Worm (Caenorhabditis elegans) whole organism, L1 larva: Measurements from ENCODE around the gene F27B10.1.

ENCODE experiments used
- C04F5.9 ChIP-seq: sonication (generic microtip); optimal IDR thresholded peaks from 2 replicates; lab custom pipeline; 2016; ENCODE audit warnings: missing genetic modification characterization, missing compliant biosample characterization
- C16A3.4 ChIP-seq: fragments of 150-350 bp; optimal IDR thresholded peaks from 2 replicates; lab custom pipeline; 2014; ENCODE audit warnings: missing biosample characterization, missing genetic modification characterization
- F16B12.6 ChIP-seq: fragments of 150-350 bp; optimal IDR thresholded peaks from 2 replicates; lab custom pipeline; 2014; ENCODE audit warnings: missing biosample characterization, missing genetic modification characterization
- aha-1 ChIP-seq: fragments of 150-350 bp; optimal IDR thresholded peaks from 2 replicates; lab custom pipeline; 2014; ENCODE audit warnings: missing biosample characterization, missing genetic modification characterization
- aly-2 ChIP-seq: fragments of 150-350 bp; optimal IDR thresholded peaks from 2 replicates; lab custom pipeline; 2014; ENCODE audit warnings: missing biosample characterization, missing genetic modification characterization
- blmp-1 ChIP-seq: fragments of 150-350 bp; optimal IDR thresholded peaks from 2 replicates; lab custom pipeline; 2014; ENCODE audit warnings: missing biosample characterization, missing genetic modification characterization
- ceh-82 ChIP-seq, 3 experiments: fragments of 150-350 bp in 1 of 3; sonication (generic microtip) in 2 of 3; optimal IDR thresholded peaks; 2 replicates each; lab custom pipeline; 2014 to 2017; ENCODE audit warnings: missing biosample characterization in 3 of 3, missing genetic modification characterization in 3 of 3
- ceh-90 ChIP-seq: sonication (generic microtip); optimal IDR thresholded peaks from 2 replicates; lab custom pipeline; 2016; ENCODE audit warnings: missing genetic modification characterization, missing compliant biosample characterization
- ces-1 ChIP-seq: fragments of 150-350 bp; optimal IDR thresholded peaks from 2 replicates; lab custom pipeline; 2014; ENCODE audit warnings: missing biosample characterization, missing genetic modification reagents, missing genetic modification characterization
- dpl-1 ChIP-seq, 3 experiments: fragments of 150-350 bp in 2 of 3; sonication (generic microtip) in 1 of 3; optimal IDR thresholded peaks; 2 replicates each; lab custom pipeline; 2014 to 2017; ENCODE audit warnings: missing biosample characterization in 3 of 3, missing genetic modification characterization in 3 of 3, missing genetic modification reagents in 3 of 3
- dsc-1 ChIP-seq: sonication (generic microtip); optimal IDR thresholded peaks from 2 replicates; lab custom pipeline; 2016; ENCODE audit warnings: mild to moderate bottlenecking, missing genetic modification characterization, missing compliant biosample characterization
- efl-1 ChIP-seq, 4 experiments: fragments of 150-350 bp; optimal IDR thresholded peaks in 3 of 4; peaks in 1 of 4; 1 replicate in 1 of 4; 2 replicates in 3 of 4; lab custom pipeline; 2014; ENCODE audit warnings: missing biosample characterization in 2 of 4, missing genetic modification characterization in 2 of 4, missing genetic modification reagents in 2 of 4
- efl-3 ChIP-seq: fragments of 200-800 bp; sonication (Bioruptor generic); optimal IDR thresholded peaks from 2 replicates; lab custom pipeline; 2018; ENCODE audit warnings: mild to moderate bottlenecking, missing genetic modification characterization, missing compliant biosample characterization
- egl-13 ChIP-seq: sonication (generic microtip); optimal IDR thresholded peaks from 2 replicates; lab custom pipeline; 2016; ENCODE audit warnings: missing genotype, missing genetic modification reagents, missing genetic modification characterization, missing compliant biosample characterization
- elt-3 ChIP-seq, 6 experiments: fragments of 150-350 bp in 1 of 6; sonication (generic microtip); optimal IDR thresholded peaks; 2 replicates each; lab custom pipeline; 2017 to 2018; ENCODE audit warnings: missing biosample characterization in 6 of 6, missing genetic modification characterization in 6 of 6, inconsistent platforms in 1 of 6
- ets-5 ChIP-seq: fragments of 200-800 bp; sonication (Bioruptor generic); IDR thresholded peaks from 2 replicates; pipeline ENCODE4 v1.3.6; 2022; ENCODE audit warnings: missing genetic modification characterization, missing compliant biosample characterization
- fkh-4 ChIP-seq: sonication (generic microtip); optimal IDR thresholded peaks from 2 replicates; lab custom pipeline; 2016; ENCODE audit warnings: missing compliant biosample characterization, missing genetic modification characterization, borderline replicate concordance
- fos-1 ChIP-seq: fragments of 150-350 bp; optimal IDR thresholded peaks from 2 replicates; lab custom pipeline; 2014; ENCODE audit warnings: missing biosample characterization, missing genetic modification characterization
- hlh-17 ChIP-seq: fragments of 200-800 bp; sonication (Bioruptor generic); optimal IDR thresholded peaks from 2 replicates; lab custom pipeline; 2018; ENCODE audit warnings: missing genetic modification characterization, mild to moderate bottlenecking, missing compliant biosample characterization, moderate library complexity, borderline replicate concordance
- hlh-4 ChIP-seq: sonication (generic microtip); optimal IDR thresholded peaks from 2 replicates; lab custom pipeline; 2016; ENCODE audit warnings: mild to moderate bottlenecking, missing genetic modification characterization, missing compliant biosample characterization
- isw-1 ChIP-seq: fragments of 200-800 bp; sonication (Bioruptor generic); IDR thresholded peaks from 2 replicates; pipeline ENCODE4 v1.3.6; 2022; ENCODE audit warnings: missing genetic modification characterization, missing compliant biosample characterization
- lin-14 ChIP-seq: fragments of 200-800 bp; sonication (Bioruptor generic); optimal IDR thresholded peaks from 2 replicates; lab custom pipeline; 2018; ENCODE audit warnings: mild to moderate bottlenecking, missing genetic modification characterization, moderate library complexity, missing compliant biosample characterization
- lin-35 ChIP-seq, 2 experiments: fragments of 150-350 bp; optimal IDR thresholded peaks; 2 replicates each; lab custom pipeline; 2014; ENCODE audit warnings: missing biosample characterization in 2 of 2, missing genetic modification characterization in 2 of 2, missing genetic modification reagents in 2 of 2
- lin-39 ChIP-seq: fragments of 150-350 bp; optimal IDR thresholded peaks from 2 replicates; lab custom pipeline; 2014; ENCODE audit warnings: missing biosample characterization, missing genetic modification reagents, missing genetic modification characterization
- mef-2 ChIP-seq: fragments of 150-350 bp; optimal IDR thresholded peaks from 2 replicates; lab custom pipeline; 2014; ENCODE audit warnings: missing biosample characterization, missing genetic modification characterization
- mep-1 ChIP-seq: fragments of 150-350 bp; optimal IDR thresholded peaks from 2 replicates; lab custom pipeline; 2014; ENCODE audit warnings: missing biosample characterization, missing genetic modification characterization
- nhr-11 ChIP-seq: fragments of 150-350 bp; optimal IDR thresholded peaks from 2 replicates; lab custom pipeline; 2014; ENCODE audit warnings: missing biosample characterization, missing genetic modification characterization
- nhr-12 ChIP-seq: sonication (generic microtip); optimal IDR thresholded peaks from 2 replicates; lab custom pipeline; 2017; ENCODE audit warnings: missing biosample characterization, missing genetic modification characterization
- nhr-20 ChIP-seq: sonication (generic microtip); optimal IDR thresholded peaks from 2 replicates; lab custom pipeline; 2016; ENCODE audit warnings: mild to moderate bottlenecking, missing genetic modification characterization, missing compliant biosample characterization
- nhr-28 ChIP-seq: fragments of 150-350 bp; optimal IDR thresholded peaks from 2 replicates; lab custom pipeline; 2014; ENCODE audit warnings: missing biosample characterization, missing genetic modification characterization
- nhr-76 ChIP-seq: sonication (generic microtip); optimal IDR thresholded peaks from 2 replicates; lab custom pipeline; 2017; ENCODE audit warnings: missing biosample characterization, missing genetic modification characterization
- nhr-77 ChIP-seq: fragments of 150-350 bp; optimal IDR thresholded peaks from 2 replicates; lab custom pipeline; 2014; ENCODE audit warnings: missing biosample characterization, missing genetic modification characterization
- nhr-84 ChIP-seq: sonication (generic microtip); optimal IDR thresholded peaks from 2 replicates; lab custom pipeline; 2017; ENCODE audit warnings: missing biosample characterization, missing genetic modification characterization
- nhr-85 ChIP-seq: sonication (generic microtip); peaks from one replicate; lab custom pipeline; 2016; ENCODE audit warnings: missing genetic modification characterization, inconsistent platforms, missing compliant biosample characterization
- nhr-90 ChIP-seq: sonication (generic microtip); optimal IDR thresholded peaks from 2 replicates; lab custom pipeline; 2016; ENCODE audit warnings: mild to moderate bottlenecking, missing genetic modification characterization, missing compliant biosample characterization; ENCODE audit not compliant: poor library complexity
- pag-3 ChIP-seq: sonication (generic microtip); optimal IDR thresholded peaks from 2 replicates; lab custom pipeline; 2017; ENCODE audit warnings: missing genetic modification characterization, mild to moderate bottlenecking, missing compliant biosample characterization, antibody characterized with exemption, borderline replicate concordance; ENCODE audit not compliant: insufficient read depth
- pax-3 ChIP-seq: fragments of 200-800 bp; sonication (Bioruptor generic); optimal IDR thresholded peaks from 2 replicates; lab custom pipeline; 2018; ENCODE audit warnings: mild to moderate bottlenecking, missing genetic modification characterization, moderate library complexity, missing compliant biosample characterization
- rnt-1 ChIP-seq: sonication (generic microtip); optimal IDR thresholded peaks from 2 replicates; lab custom pipeline; 2016; ENCODE audit warnings: mild to moderate bottlenecking, missing genetic modification characterization, moderate library complexity, missing compliant biosample characterization
- skn-1 ChIP-seq: fragments of 150-350 bp; optimal IDR thresholded peaks from 2 replicates; lab custom pipeline; 2014; ENCODE audit warnings: missing biosample characterization, missing genetic modification characterization
- snpc-4 ChIP-seq: fragments of 150-350 bp; optimal IDR thresholded peaks from 2 replicates; lab custom pipeline; 2014; ENCODE audit warnings: missing biosample characterization, missing genetic modification characterization
- sox-4 ChIP-seq: sonication (generic microtip); optimal IDR thresholded peaks from 2 replicates; lab custom pipeline; 2016; ENCODE audit warnings: missing genetic modification characterization, missing compliant biosample characterization
- sup-37 ChIP-seq: fragments of 200-800 bp; sonication (Bioruptor generic); optimal IDR thresholded peaks from 2 replicates; lab custom pipeline; 2018; ENCODE audit warnings: mild to moderate bottlenecking, missing genetic modification characterization, missing compliant biosample characterization
- swsn-7 ChIP-seq: sonication (generic microtip); optimal IDR thresholded peaks from 2 replicates; lab custom pipeline; 2016; ENCODE audit warnings: missing genetic modification characterization, missing compliant biosample characterization
- tlp-1 ChIP-seq: fragments of 150-350 bp; optimal IDR thresholded peaks from 2 replicates; lab custom pipeline; 2014; ENCODE audit warnings: missing biosample characterization, missing genetic modification characterization
- unc-130 ChIP-seq: fragments of 150-350 bp; optimal IDR thresholded peaks from 2 replicates; lab custom pipeline; 2017; ENCODE audit warnings: missing biosample characterization, missing genetic modification characterization, inconsistent platforms
- unc-86 ChIP-seq: sonication (generic microtip); optimal IDR thresholded peaks from 2 replicates; lab custom pipeline; 2016; ENCODE audit warnings: missing genetic modification characterization, missing compliant biosample characterization
- unc-98 ChIP-seq: fragments of 200-800 bp; sonication (Bioruptor generic); IDR thresholded peaks from 2 replicates; pipeline ENCODE4 v1.3.6; 2022; ENCODE audit warnings: missing genetic modification characterization, missing compliant biosample characterization
- xbp-1 ChIP-seq: sonication (generic microtip); optimal IDR thresholded peaks from 2 replicates; lab custom pipeline; 2016; ENCODE audit warnings: missing genetic modification characterization, missing compliant biosample characterization
- zip-4 ChIP-seq: fragments of 200-800 bp; sonication (Bioruptor generic); optimal IDR thresholded peaks from 2 replicates; lab custom pipeline; 2018; ENCODE audit warnings: mild to moderate bottlenecking, missing genetic modification characterization, moderate library complexity, missing compliant biosample characterization

The F27B10.1 gene

DNA sequence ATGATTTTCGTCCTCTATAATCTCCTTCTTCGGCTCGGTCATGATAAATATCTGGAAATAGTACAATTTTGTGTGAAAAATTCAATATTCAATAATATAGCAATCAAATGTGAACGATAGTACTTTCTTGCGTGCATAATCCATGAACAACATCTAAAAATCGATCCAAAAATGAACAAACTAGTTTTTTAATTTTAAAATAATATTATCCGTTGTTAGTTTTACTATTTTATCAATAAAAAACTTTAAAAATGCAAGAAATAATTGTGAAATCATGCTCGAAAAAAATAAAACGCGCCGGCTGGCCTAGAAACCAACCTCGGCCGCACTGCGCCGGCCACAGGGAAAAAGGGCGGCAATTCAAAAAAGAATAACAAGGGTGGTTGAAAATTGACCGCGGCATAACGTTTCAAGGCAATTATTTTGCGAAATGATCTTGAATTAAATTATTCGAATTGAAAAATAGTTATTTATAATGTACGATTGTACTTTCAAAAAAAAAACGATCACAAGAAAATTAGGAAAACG lies 12.3 kb downstream of the F27B10.1 start, which contains the start of gene mys-1 (continued):
- TF ChIP-seq F16B12.6 (tag; lab: Kevin White, UChicago) (peak; percentile 7), C04F5.9 (tag; lab: Kevin White, UChicago) (peak; percentile 39), aha-1 (tag; lab: Kevin White, UChicago) (no peak), unc-86 (tag; lab: Kevin White, UChicago) (peak; percentile 59), nhr-90 (tag; lab: Kevin White, UChicago) (peak; percentile 84), efl-3 (GFP tag; lab: Kevin White, UChicago) (no peak), lin-35 (GFP tag; optimal IDR thresholded peaks at IDR 0.05; lab: Kevin White, UChicago) (peak; percentile 95), tlp-1 (no peak), isw-1 (peak; percentile 35; the same call in 1 of the 2 replicates), skn-1 (tag; lab: Kevin White, UChicago) (peak; percentile 47), nhr-77 (tag; lab: Kevin White, UChicago) (no peak), dsc-1 (tag; lab: Kevin White, UChicago) (peak; percentile 72), ces-1 (GFP tag; lab: Kevin White, UChicago) (no peak), unc-130 (tag; lab: Kevin White, UChicago) (no peak), xbp-1 (tag; lab: Kevin White, UChicago) (peak; percentile 77), hlh-4 (tag; lab: Kevin White, UChicago) (no peak), fos-1 (tag; lab: Kevin White, UChicago) (no peak), efl-1 (optimal IDR thresholded peaks at IDR 0.05; lab: Kevin White, UChicago) (peak; percentile 93 to 94), efl-1 (GFP tag; optimal IDR thresholded peaks at IDR 0.05 in 1 of 2; lab: Kevin White, UChicago) (peak; percentile 93 to 99), nhr-84 (tag; lab: Kevin White, UChicago) (no peak), egl-13 (tag; lab: Kevin White, UChicago) (peak; percentile 68), lin-14 (GFP tag; lab: Kevin White, UChicago) (peak; percentile 72), pax-3 (tag; lab: Kevin White, UChicago) (peak; percentile 78), nhr-85 (peak; percentile 88), sup-37 (GFP tag; lab: Kevin White, UChicago) (no peak), nhr-12 (tag; lab: Kevin White, UChicago) (no peak), ceh-82 (tag; optimal IDR thresholded peaks at IDR 0.05; lab: Kevin White, UChicago) (peak; percentile 31 to 41 (median 35)), sox-4 (tag; lab: Kevin White, UChicago) (peak; percentile 73), mef-2 (tag; lab: Kevin White, UChicago) (no peak), lin-39 (tag; lab: Kevin White, UChicago) (peak; percentile 29), elt-3 (tag; optimal IDR thresholded peaks at IDR 0.05; lab: Kevin White, UChicago) (no peak), swsn-7 (tag; lab: Kevin White, UChicago) (peak; percentile 69), zip-4 (GFP tag; lab: Kevin White, UChicago) (no peak)
- TF ChIP-seq, all 84 proteins: peak for 43

DNA sequence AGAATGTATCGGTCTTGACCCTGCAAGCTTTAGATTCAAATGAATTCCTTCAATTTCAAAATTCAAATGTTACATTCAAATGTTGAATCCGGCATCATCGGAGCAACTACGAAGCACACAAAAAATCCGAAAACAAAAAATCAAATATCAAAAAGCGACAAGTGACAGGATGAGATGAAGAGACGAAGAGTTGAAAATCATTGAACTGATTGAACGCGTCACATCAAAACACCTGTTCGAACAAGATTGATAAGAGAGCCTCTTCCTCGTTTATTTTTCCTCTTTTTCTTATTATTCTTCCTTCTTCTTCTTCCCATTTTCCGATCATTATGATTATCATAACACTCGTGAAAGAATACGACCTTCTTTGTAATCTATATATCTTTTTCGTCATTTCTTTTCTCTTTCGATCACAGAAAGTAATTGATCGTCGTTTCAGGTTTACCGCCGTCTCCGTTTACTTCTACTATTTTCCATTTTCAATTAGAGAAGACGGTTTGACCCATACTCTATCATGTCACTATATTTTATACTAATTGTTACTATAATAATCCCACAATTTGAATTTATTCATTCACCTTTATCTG lies 13.2 kb downstream of the F27B10.1 start, which contains the start of gene VC5.2:
Gene VC5.2 (plus strand): TSS at position 439 of the 587 bp plus-strand sequence.
- TF ChIP-seq dpl-1 (GFP tag; optimal IDR thresholded peaks at IDR 0.05; lab: Kevin White, UChicago): peak in 1 of 3 experiments; percentile 1
- no peak for TF ChIP-seq ceh-90 (tag; lab: Kevin White, UChicago)
- no peak for TF ChIP-seq C16A3.4 (tag; lab: Kevin White, UChicago)
- TF ChIP-seq nhr-28 (tag; lab: Kevin White, UChicago): no peak
- no peak for TF ChIP-seq aly-2 (tag; lab: Kevin White, UChicago)
- no peak for TF ChIP-seq nhr-12 (tag; lab: Kevin White, UChicago)
- no peak for TF ChIP-seq hlh-17
- no peak for TF ChIP-seq mep-1 (tag; lab: Kevin White, UChicago)
- peak in 1 of 6 experiments; percentile 43 for TF ChIP-seq elt-3 (tag; optimal IDR thresholded peaks at IDR 0.05; lab: Kevin White, UChicago)
- no peak for TF ChIP-seq pag-3 (tag; lab: Kevin White, UChicago)
- peak; percentile 79 for TF ChIP-seq blmp-1
- no peak for TF ChIP-seq skn-1 (tag; lab: Kevin White, UChicago)
- TF ChIP-seq nhr-20: peak; percentile 32
- no peak for TF ChIP-seq nhr-11
- no peak for TF ChIP-seq nhr-76 (tag; lab: Kevin White, UChicago)
- TF ChIP-seq pax-3 (tag; lab: Kevin White, UChicago): no peak
- no peak for TF ChIP-seq aha-1 (tag; lab: Kevin White, UChicago)
- TF ChIP-seq nhr-85: no peak
- no peak for TF ChIP-seq unc-98 (GFP tag; lab: Robert Waterston, UW)
- peak; percentile 28 for TF ChIP-seq rnt-1 (tag; lab: Kevin White, UChicago)
- no peak for TF ChIP-seq ets-5 (GFP tag; lab: Robert Waterston, UW)
- peak; percentile 56 for TF ChIP-seq lin-14 (GFP tag; lab: Kevin White, UChicago)
- no peak for TF ChIP-seq snpc-4 (tag; lab: Kevin White, UChicago)
- no peak for TF ChIP-seq fkh-4 (tag; lab: Kevin White, UChicago)
